Fruit fly (Drosophila melanogaster) S2 (cell line): ENCODE measurements around the gene Josd.

Experiments
- CG8478 ChIP-seq: fragments of >200 bp; optimal IDR thresholded peaks from 2 replicates; lab custom pipeline; 2018
- CTCF ChIP-seq, 2 experiments: fragments of >200 bp; optimal IDR thresholded peaks; 2 replicates each; lab custom pipeline; 2018

DNA sequence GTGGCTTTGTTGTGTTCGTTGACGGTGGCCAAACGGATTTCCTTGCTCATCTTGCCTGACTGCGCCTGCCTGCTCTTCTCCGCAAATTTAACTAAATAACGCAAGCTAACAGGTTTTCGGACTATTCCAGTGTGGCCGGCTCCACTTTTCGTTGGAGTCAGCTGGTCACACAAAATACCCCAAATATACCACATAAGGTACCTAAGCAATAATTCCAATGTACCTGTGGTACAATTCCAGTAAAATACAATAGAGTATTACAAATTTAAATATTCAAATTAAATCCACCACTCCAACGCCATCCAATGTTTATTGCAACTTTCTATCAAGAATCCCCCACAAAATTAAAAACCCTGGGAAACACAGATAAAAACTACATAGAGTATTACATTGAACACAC, 15.6 kb downstream of the Josd start, which contains the start of gene CG3566:
- TF ChIP-seq CG8478 (lab: Kevin White, UChicago): no peak
- TF ChIP-seq CTCF (optimal IDR thresholded peaks at IDR 0.05; lab: Kevin White, UChicago): no peak
